Worm (Caenorhabditis elegans): Measurements from ENCODE around the gene C56G2.15.

The C56G2.15 gene

ce11 chrIII:6344737-6345136 is 23.0 kb downstream of the C56G2.15 start (continued):
- TF ChIP-seq dmd-6 (GFP tag; IDR thresholded peaks at IDR 0.05) (peak; percentile 69), ztf-7 (tag; optimal IDR thresholded peaks at IDR 0.05) (peak; percentile 37), Y75B8A.6 (GFP tag; IDR thresholded peaks at IDR 0.05) (no peak), snpc-4 (tag; optimal IDR thresholded peaks at IDR 0.05) (no peak), ceh-32 (tag; optimal IDR thresholded peaks at IDR 0.05; ENCODE audit: poor library complexity) (no peak), mxl-3 (GFP tag; optimal IDR thresholded peaks at IDR 0.05) (peak; percentile 56), mep-1 (tag; optimal IDR thresholded peaks at IDR 0.05) (peak; percentile 87), jun-1 (tag; optimal IDR thresholded peaks at IDR 0.05) (peak; percentile 43), duxl-1 (tag; optimal IDR thresholded peaks at IDR 0.05; ENCODE audit: poor library complexity) (no peak), F10B5.3 (tag; optimal IDR thresholded peaks at IDR 0.05) (no peak), nhr-48 (tag; optimal IDR thresholded peaks at IDR 0.05) (peak; percentile 6), skn-1 (tag; optimal IDR thresholded peaks at IDR 0.05) (no peak), set-16 (GFP tag; IDR thresholded peaks at IDR 0.05) (no peak)

- no peak for TF ChIP-seq aha-1 (tag)
- no peak for TF ChIP-seq ceh-28 (tag; optimal IDR thresholded peaks at IDR 0.05)
- no peak for TF ChIP-seq spr-1 (tag; optimal IDR thresholded peaks at IDR 0.05)
- no peak for TF ChIP-seq F44E2.7 (GFP tag; IDR thresholded peaks at IDR 0.05)
- TF ChIP-seq arid-1 (GFP tag; conservative IDR thresholded peaks at IDR 0.05) = no peak
- TF ChIP-seq zip-2 (tag; optimal IDR thresholded peaks at IDR 0.05) = no peak
- no peak for TF ChIP-seq ceh-62 (tag; optimal IDR thresholded peaks at IDR 0.05)
- TF ChIP-seq php-3 (GFP tag; IDR thresholded peaks at IDR 0.05) = no peak
- no peak for TF ChIP-seq zip-11 (GFP tag; IDR thresholded peaks at IDR 0.05)
- no peak for TF ChIP-seq gei-8 (GFP tag; optimal IDR thresholded peaks at IDR 0.05)
- TF ChIP-seq nhr-11 (tag; optimal IDR thresholded peaks at IDR 0.05) = no peak
Measured at ce11 chrIII:6343229-6343628, 24.5 kb downstream of the C56G2.15 start, which contains the start of gene C56G2.9. C56G2.9 (minus strand) TSS chrIII:6343329.

ce11 chrIII:6341878-6342453 is 25.7 kb downstream of the C56G2.15 start, which contains the start of gene rpn-13:
rpn-13 (minus strand) TSS chrIII:6341928.
- TF ChIP-seq fkh-10 (GFP tag; optimal IDR thresholded peaks at IDR 0.05) = peak; percentile 22
- TF ChIP-seq hmg-1.1 (GFP tag; IDR thresholded peaks at IDR 0.05) = peak; percentile 52
- no peak for TF ChIP-seq attf-4 (tag; optimal IDR thresholded peaks at IDR 0.05)
- TF ChIP-seq unc-39 (tag; optimal IDR thresholded peaks at IDR 0.05) = no peak
- TF ChIP-seq vab-7 (GFP tag; IDR thresholded peaks at IDR 0.05) = no peak
- peak; percentile 23 for TF ChIP-seq nhr-77 (tag; optimal IDR thresholded peaks at IDR 0.05)
- TF ChIP-seq spr-3 (GFP tag; optimal IDR thresholded peaks at IDR 0.05) = no peak
- peak; percentile 31 for TF ChIP-seq rbr-2 (tag; optimal IDR thresholded peaks at IDR 0.05)
- TF ChIP-seq lin-29 (GFP tag; IDR thresholded peaks at IDR 0.05) = no peak
- peak; percentile 53 for TF ChIP-seq dve-1 (tag; optimal IDR thresholded peaks at IDR 0.05; ENCODE audit: insufficient read depth)
- peak; percentile 20 to 78 for TF ChIP-seq mdl-1 (tag; optimal IDR thresholded peaks at IDR 0.05)
- TF ChIP-seq daf-16 (GFP tag; optimal IDR thresholded peaks at IDR 0.05) = no peak
- TF ChIP-seq daf-16 (tag; optimal IDR thresholded peaks at IDR 0.05) = peak; percentile 49
- no peak for TF ChIP-seq ZK546.5 (tag; optimal IDR thresholded peaks at IDR 0.05)
- peak; percentile 54 for TF ChIP-seq nhr-6 (tag; optimal IDR thresholded peaks at IDR 0.05)
- TF ChIP-seq mep-1 (tag; optimal IDR thresholded peaks at IDR 0.05) = peak; percentile 56
- TF ChIP-seq nhr-28 (tag; optimal IDR thresholded peaks at IDR 0.05) = peak; percentile 5
- peak; percentile 36 for TF ChIP-seq hlh-11 (tag; optimal IDR thresholded peaks at IDR 0.05)
- peak; percentile 76 for TF ChIP-seq mes-2 (tag; optimal IDR thresholded peaks at IDR 0.05; ENCODE audit: poor library complexity, severe bottlenecking)
- peak; percentile 51 for TF ChIP-seq dpl-1 (GFP tag; optimal IDR thresholded peaks at IDR 0.05)
- TF ChIP-seq T20F7.1 (GFP tag; optimal IDR thresholded peaks at IDR 0.05) = peak; percentile 59
- TF ChIP-seq hif-1 (tag; optimal IDR thresholded peaks at IDR 0.05) = peak in 1 of 2 experiments; percentile 19
- TF ChIP-seq mxl-2 (GFP tag; conservative IDR thresholded peaks at IDR 0.05) = no peak
- TF ChIP-seq hlh-30 (tag; optimal IDR thresholded peaks at IDR 0.05; ENCODE audit: insufficient read depth) = peak; percentile 96
- TF ChIP-seq daf-8 (GFP tag; IDR thresholded peaks at IDR 0.05) = no peak
- TF ChIP-seq lsy-2 (tag; optimal IDR thresholded peaks at IDR 0.05) = peak; percentile 75 to 98

Data from whole organism, L4 larva.